Worm (Caenorhabditis elegans) whole organism, L1 larva: ENCODE results near the gene K10D2.8.
A peak's percentile ranks its signal among the peaks of the same experiment; 100 is the strongest.

Experiments used
- C04F5.9 ChIP-seq: sonication (generic microtip); optimal IDR thresholded peaks from 2 replicates; lab custom pipeline; 2016; ENCODE audit warnings: missing genetic modification characterization, missing compliant biosample characterization
- C34B4.2 ChIP-seq: sonication (generic microtip); optimal IDR thresholded peaks from 2 replicates; lab custom pipeline; 2017; ENCODE audit warnings: mild to moderate bottlenecking, missing genetic modification characterization, missing compliant biosample characterization
- F16B12.6 ChIP-seq: fragments of 150-350 bp; optimal IDR thresholded peaks from 2 replicates; lab custom pipeline; 2014; ENCODE audit warnings: missing biosample characterization, missing genetic modification characterization
- aha-1 ChIP-seq: fragments of 150-350 bp; optimal IDR thresholded peaks from 2 replicates; lab custom pipeline; 2014; ENCODE audit warnings: missing biosample characterization, missing genetic modification characterization
- aly-2 ChIP-seq: fragments of 150-350 bp; optimal IDR thresholded peaks from 2 replicates; lab custom pipeline; 2014; ENCODE audit warnings: missing biosample characterization, missing genetic modification characterization
- ceh-8 ChIP-seq: fragments of 200-800 bp; sonication (Bioruptor generic); optimal IDR thresholded peaks from 2 replicates; lab custom pipeline; 2018; ENCODE audit warnings: mild to moderate bottlenecking, missing genetic modification characterization, moderate library complexity, missing compliant biosample characterization
- ceh-82 ChIP-seq, 3 experiments: fragments of 150-350 bp in 1 of 3; sonication (generic microtip) in 2 of 3; optimal IDR thresholded peaks; 2 replicates each; lab custom pipeline; 2014 to 2017; ENCODE audit warnings: missing biosample characterization in 3 of 3, missing genetic modification characterization in 3 of 3
- ces-1 ChIP-seq: fragments of 150-350 bp; optimal IDR thresholded peaks from 2 replicates; lab custom pipeline; 2014; ENCODE audit warnings: missing biosample characterization, missing genetic modification reagents, missing genetic modification characterization
- efl-1 ChIP-seq, 4 experiments: fragments of 150-350 bp; optimal IDR thresholded peaks in 3 of 4; peaks in 1 of 4; 1 replicate in 1 of 4; 2 replicates in 3 of 4; lab custom pipeline; 2014; ENCODE audit warnings: missing biosample characterization in 2 of 4, missing genetic modification characterization in 2 of 4, missing genetic modification reagents in 2 of 4
- fkh-10 ChIP-seq: sonication (generic microtip); optimal IDR thresholded peaks from 2 replicates; lab custom pipeline; 2017; ENCODE audit warnings: missing biosample characterization, missing genetic modification reagents, missing genetic modification characterization
- fkh-4 ChIP-seq: sonication (generic microtip); optimal IDR thresholded peaks from 2 replicates; lab custom pipeline; 2016; ENCODE audit warnings: missing compliant biosample characterization, missing genetic modification characterization, borderline replicate concordance
- fkh-8 ChIP-seq: sonication (generic microtip); optimal IDR thresholded peaks from 2 replicates; lab custom pipeline; 2016; ENCODE audit warnings: mild to moderate bottlenecking, missing genetic modification characterization, missing compliant biosample characterization
- fos-1 ChIP-seq: fragments of 150-350 bp; optimal IDR thresholded peaks from 2 replicates; lab custom pipeline; 2014; ENCODE audit warnings: missing biosample characterization, missing genetic modification characterization
- irx-1 ChIP-seq: sonication (generic microtip); optimal IDR thresholded peaks from 2 replicates; lab custom pipeline; 2016; ENCODE audit warnings: missing genetic modification characterization, missing compliant biosample characterization
- isw-1 ChIP-seq: fragments of 200-800 bp; sonication (Bioruptor generic); IDR thresholded peaks from 2 replicates; pipeline ENCODE4 v1.3.6; 2022; ENCODE audit warnings: missing genetic modification characterization, missing compliant biosample characterization
- lin-13 ChIP-seq: fragments of 150-350 bp; optimal IDR thresholded peaks from 2 replicates; lab custom pipeline; 2014; ENCODE audit warnings: missing biosample characterization, missing genetic modification reagents, missing genetic modification characterization
- lin-14 ChIP-seq: fragments of 200-800 bp; sonication (Bioruptor generic); optimal IDR thresholded peaks from 2 replicates; lab custom pipeline; 2018; ENCODE audit warnings: mild to moderate bottlenecking, missing genetic modification characterization, moderate library complexity, missing compliant biosample characterization
- lin-15B ChIP-seq: fragments of 150-350 bp; sonication (generic microtip); optimal IDR thresholded peaks from 3 replicates; lab custom pipeline; 2014; ENCODE audit warnings: missing biosample characterization, missing genetic modification characterization
- lin-39 ChIP-seq: fragments of 150-350 bp; optimal IDR thresholded peaks from 2 replicates; lab custom pipeline; 2014; ENCODE audit warnings: missing biosample characterization, missing genetic modification reagents, missing genetic modification characterization
- lir-3 ChIP-seq: sonication (generic microtip); optimal IDR thresholded peaks from 2 replicates; lab custom pipeline; 2016; ENCODE audit warnings: mild to moderate bottlenecking, missing genetic modification characterization, moderate library complexity, missing compliant biosample characterization; ENCODE audit not compliant: poor library complexity
- lsy-2 ChIP-seq, 2 experiments: fragments of 150-350 bp; optimal IDR thresholded peaks; 2 replicates each; lab custom pipeline; 2014; ENCODE audit warnings: missing biosample characterization in 2 of 2, missing genetic modification characterization in 2 of 2
- mab-9 ChIP-seq: fragments of 200-800 bp; sonication (Bioruptor generic); IDR thresholded peaks from 2 replicates; pipeline ENCODE4 v1.3.6; 2022; ENCODE audit warnings: missing genetic modification reagents, missing genetic modification characterization, missing compliant biosample characterization
- mdl-1 ChIP-seq, 2 experiments: fragments of 150-350 bp; optimal IDR thresholded peaks; 2 replicates each; lab custom pipeline; 2014 to 2017; ENCODE audit warnings: missing biosample characterization in 2 of 2, missing genetic modification characterization in 2 of 2, inconsistent platforms in 1 of 2
- mep-1 ChIP-seq: fragments of 150-350 bp; optimal IDR thresholded peaks from 2 replicates; lab custom pipeline; 2014; ENCODE audit warnings: missing biosample characterization, missing genetic modification characterization
- nhr-11 ChIP-seq: fragments of 150-350 bp; optimal IDR thresholded peaks from 2 replicates; lab custom pipeline; 2014; ENCODE audit warnings: missing biosample characterization, missing genetic modification characterization
- nhr-12 ChIP-seq: sonication (generic microtip); optimal IDR thresholded peaks from 2 replicates; lab custom pipeline; 2017; ENCODE audit warnings: missing biosample characterization, missing genetic modification characterization
- nhr-19 ChIP-seq: fragments of 200-800 bp; sonication (Bioruptor generic); conservative IDR thresholded peaks from 2 replicates; pipeline ENCODE4 v1.3.6; 2022; ENCODE audit warnings: missing genetic modification characterization, missing compliant biosample characterization
- nhr-20 ChIP-seq: sonication (generic microtip); optimal IDR thresholded peaks from 2 replicates; lab custom pipeline; 2016; ENCODE audit warnings: mild to moderate bottlenecking, missing genetic modification characterization, missing compliant biosample characterization
- nhr-237 ChIP-seq: fragments of 150-350 bp; optimal IDR thresholded peaks from 2 replicates; lab custom pipeline; 2014; ENCODE audit warnings: missing biosample characterization, missing genetic modification characterization
- nhr-47 ChIP-seq: sonication (generic microtip); optimal IDR thresholded peaks from 2 replicates; lab custom pipeline; 2016; ENCODE audit warnings: mild to moderate bottlenecking, missing genetic modification characterization, moderate library complexity, missing compliant biosample characterization
- nhr-77 ChIP-seq: fragments of 150-350 bp; optimal IDR thresholded peaks from 2 replicates; lab custom pipeline; 2014; ENCODE audit warnings: missing biosample characterization, missing genetic modification characterization
- nhr-90 ChIP-seq: sonication (generic microtip); optimal IDR thresholded peaks from 2 replicates; lab custom pipeline; 2016; ENCODE audit warnings: mild to moderate bottlenecking, missing genetic modification characterization, missing compliant biosample characterization; ENCODE audit not compliant: poor library complexity
- pag-3 ChIP-seq: sonication (generic microtip); optimal IDR thresholded peaks from 2 replicates; lab custom pipeline; 2017; ENCODE audit warnings: missing genetic modification characterization, mild to moderate bottlenecking, missing compliant biosample characterization, antibody characterized with exemption, borderline replicate concordance; ENCODE audit not compliant: insufficient read depth
- pqm-1 ChIP-seq: sonication (generic microtip); optimal IDR thresholded peaks from 3 replicates; lab custom pipeline; 2017; ENCODE audit warnings: missing biosample characterization, missing genetic modification characterization
- rnt-1 ChIP-seq: sonication (generic microtip); optimal IDR thresholded peaks from 2 replicates; lab custom pipeline; 2016; ENCODE audit warnings: mild to moderate bottlenecking, missing genetic modification characterization, moderate library complexity, missing compliant biosample characterization
- skn-1 ChIP-seq: fragments of 150-350 bp; optimal IDR thresholded peaks from 2 replicates; lab custom pipeline; 2014; ENCODE audit warnings: missing biosample characterization, missing genetic modification characterization
- sox-4 ChIP-seq: sonication (generic microtip); optimal IDR thresholded peaks from 2 replicates; lab custom pipeline; 2016; ENCODE audit warnings: missing genetic modification characterization, missing compliant biosample characterization
- sptf-1 ChIP-seq: fragments of 150-350 bp; optimal IDR thresholded peaks from 2 replicates; lab custom pipeline; 2014; ENCODE audit warnings: missing biosample characterization, missing genetic modification characterization
- swsn-7 ChIP-seq: sonication (generic microtip); optimal IDR thresholded peaks from 2 replicates; lab custom pipeline; 2016; ENCODE audit warnings: missing genetic modification characterization, missing compliant biosample characterization
- tbx-2 ChIP-seq: sonication (generic microtip); optimal IDR thresholded peaks from 2 replicates; lab custom pipeline; 2016; ENCODE audit warnings: missing genetic modification characterization, missing compliant biosample characterization
- unc-86 ChIP-seq: sonication (generic microtip); optimal IDR thresholded peaks from 2 replicates; lab custom pipeline; 2016; ENCODE audit warnings: missing genetic modification characterization, missing compliant biosample characterization
- unc-98 ChIP-seq: fragments of 200-800 bp; sonication (Bioruptor generic); IDR thresholded peaks from 2 replicates; pipeline ENCODE4 v1.3.6; 2022; ENCODE audit warnings: missing genetic modification characterization, missing compliant biosample characterization
- vab-15 ChIP-seq: sonication (generic microtip); optimal IDR thresholded peaks from 2 replicates; lab custom pipeline; 2017; ENCODE audit warnings: missing genotype, mild to moderate bottlenecking, missing genetic modification characterization, missing compliant biosample characterization
- xbp-1 ChIP-seq: sonication (generic microtip); optimal IDR thresholded peaks from 2 replicates; lab custom pipeline; 2016; ENCODE audit warnings: missing genetic modification characterization, missing compliant biosample characterization
- ztf-11 ChIP-seq, 2 experiments: sonication (generic microtip); optimal IDR thresholded peaks; 2 replicates each; lab custom pipeline; 2016 to 2017; ENCODE audit warnings: missing genetic modification characterization in 2 of 2, missing biosample characterization in 1 of 2, missing compliant biosample characterization in 1 of 2

K10D2.8 gene

ce11 chrIII:5227831-5228467 lies 39.4 kb downstream of the K10D2.8 start, which contains the start of the genes C34E10.12, C34E10.10 and atp-2 (continued):
- TF ChIP-seq lin-14 (GFP tag; lab: Kevin White, UChicago) (peak; percentile 90), unc-86 (tag; lab: Kevin White, UChicago) (peak; percentile 84), nhr-237 (tag; lab: Kevin White, UChicago) (peak; percentile 67), nhr-19 (GFP tag; lab: Robert Waterston, UW) (peak; percentile 87), nhr-77 (tag; lab: Kevin White, UChicago) (peak; percentile 82), tbx-2 (tag; lab: Kevin White, UChicago) (peak; percentile 79), nhr-90 (tag; lab: Kevin White, UChicago) (peak; percentile 85), sox-4 (tag; lab: Kevin White, UChicago) (peak; percentile 48), irx-1 (tag; lab: Kevin White, UChicago) (peak; percentile 64), xbp-1 (tag; lab: Kevin White, UChicago) (peak; percentile 88), vab-15 (tag; lab: Kevin White, UChicago) (no peak), nhr-11 (tag; lab: Kevin White, UChicago) (peak; percentile 27), nhr-47 (peak; percentile 89), fkh-10 (GFP tag; lab: Kevin White, UChicago) (peak; percentile 60), C34B4.2 (tag; lab: Kevin White, UChicago) (peak; percentile 99), ceh-8 (GFP tag; lab: Kevin White, UChicago) (peak; percentile 59), lsy-2 (tag; optimal IDR thresholded peaks at IDR 0.05; lab: Kevin White, UChicago) (peak; percentile 90 to 94), lin-15B (peak; percentile 88), F16B12.6 (tag; lab: Kevin White, UChicago) (peak; percentile 55), lin-39 (tag; lab: Kevin White, UChicago) (peak; percentile 2), aha-1 (tag; lab: Kevin White, UChicago) (peak; percentile 59), skn-1 (tag; lab: Kevin White, UChicago) (peak; percentile 96), unc-98 (GFP tag; lab: Robert Waterston, UW) (no peak), swsn-7 (peak; percentile 88), mab-9 (GFP tag; lab: Robert Waterston, UW) (peak; percentile 38; the same call in 1 of the 2 replicates), nhr-20 (tag; lab: Kevin White, UChicago) (peak; percentile 94), C04F5.9 (tag; lab: Kevin White, UChicago) (peak; percentile 61), mep-1 (tag; lab: Kevin White, UChicago) (peak; percentile 83), aly-2 (tag; lab: Kevin White, UChicago) (peak; percentile 70), fkh-4 (tag; lab: Kevin White, UChicago) (no peak), lir-3 (tag; lab: Kevin White, UChicago) (peak; percentile 80), nhr-12 (tag; lab: Kevin White, UChicago) (no peak), pqm-1 (no peak), fkh-8 (peak; percentile 85), rnt-1 (tag; lab: Kevin White, UChicago) (peak; percentile 90), ces-1 (GFP tag; lab: Kevin White, UChicago) (no peak), ztf-11 (tag; optimal IDR thresholded peaks at IDR 0.05; lab: Kevin White, UChicago) (peak in 1 of 2 experiments; percentile 52), efl-1 (optimal IDR thresholded peaks at IDR 0.05; lab: Kevin White, UChicago) (peak; percentile 86 to 88), efl-1 (GFP tag; optimal IDR thresholded peaks at IDR 0.05 in 1 of 2; lab: Kevin White, UChicago) (peak; percentile 79 to 97), fos-1 (peak; percentile 65), mdl-1 (tag; optimal IDR thresholded peaks at IDR 0.05; lab: Kevin White, UChicago) (peak in 1 of 2 experiments; percentile 66), pag-3 (tag; lab: Kevin White, UChicago) (no peak), sptf-1 (tag; lab: Kevin White, UChicago) (no peak), lin-13 (peak; percentile 84), ceh-82 (tag; optimal IDR thresholded peaks at IDR 0.05; lab: Kevin White, UChicago) (peak; percentile 70 to 95 (median 73)), isw-1 (GFP tag; lab: Robert Waterston, UW) (peak; percentile 90)
- TF ChIP-seq, all 84 proteins: peak for 57
